Worm (Caenorhabditis elegans): Measurements from ENCODE around the gene F33H12.1.

ce11 chrII:2553030-2553429 is 47.2 kb upstream of the F33H12.1 start:
- TF ChIP-seq lin-13 (GFP tag; optimal IDR thresholded peaks at IDR 0.05) (no peak), ama-1 (optimal IDR thresholded peaks at IDR 0.05) (no peak), R02D3.7 (tag; optimal IDR thresholded peaks at IDR 0.05) (no peak), mbf-1 (tag; optimal IDR thresholded peaks at IDR 0.05) (no peak), unc-62 (GFP tag; optimal IDR thresholded peaks at IDR 0.05) (no peak)

Measured in whole organism, L2 larva.